Fruit fly (Drosophila melanogaster) whole organism, embryonic: Measurements from ENCODE around the gene CG1951.

Source experiments
- Antp ChIP-seq: fragments of 200-800 bp; sonication (Bioruptor generic); optimal IDR thresholded peaks from 3 replicates; lab custom pipeline; 2016; ENCODE audit warnings: missing biosample characterization, missing genetic modification characterization
- C15 ChIP-seq: fragments of 200-800 bp; sonication (Bioruptor generic); IDR thresholded peaks from 3 replicates; pipeline ENCODE4 v1.3.6; 2022; ENCODE audit warnings: missing biosample characterization, missing genetic modification characterization
- CG10431 ChIP-seq: fragments of 200-800 bp; sonication (Bioruptor generic); optimal IDR thresholded peaks from 3 replicates; lab custom pipeline; 2018; ENCODE audit warnings: missing biosample characterization, mild to moderate bottlenecking, missing genetic modification characterization
- CG11247 ChIP-seq: fragments of 200-800 bp; sonication (Bioruptor generic); IDR thresholded peaks from 2 replicates; pipeline ENCODE4 v1.3.6; 2022; ENCODE audit warnings: missing biosample characterization, missing genetic modification characterization
- CG12299 ChIP-seq: fragments of 200-800 bp; sonication (Bioruptor generic); optimal IDR thresholded peaks from 2 replicates; lab custom pipeline; 2018; ENCODE audit warnings: missing biosample characterization, mild to moderate bottlenecking, missing genetic modification characterization
- CG12769 ChIP-seq: fragments of 200-800 bp; sonication (Bioruptor generic); optimal IDR thresholded peaks from 2 replicates; lab custom pipeline; 2019; ENCODE audit warnings: missing biosample characterization, mild to moderate bottlenecking, missing genetic modification characterization, moderate library complexity
- CG14441 ChIP-seq: fragments of 200-800 bp; sonication (Bioruptor generic); IDR thresholded peaks from 2 replicates; pipeline ENCODE4 v1.3.6; 2022; ENCODE audit warnings: missing biosample characterization, missing genetic modification characterization
- CG15514 ChIP-seq: fragments of 200-800 bp; sonication (Bioruptor generic); optimal IDR thresholded peaks from 3 replicates; lab custom pipeline; 2017; ENCODE audit warnings: missing biosample characterization, missing genetic modification characterization, mild to moderate bottlenecking, moderate library complexity, missing genetic modification reagents
- CG17829 ChIP-seq: fragments of 200-800 bp; optimal IDR thresholded peaks from 2 replicates; lab custom pipeline; 2019; ENCODE audit warnings: missing biosample characterization, mild to moderate bottlenecking, missing genetic modification characterization, moderate library complexity
- CG31365 ChIP-seq: fragments of 200-800 bp; sonication (Bioruptor generic); optimal IDR thresholded peaks from 2 replicates; lab custom pipeline; 2018; ENCODE audit warnings: missing biosample characterization, mild to moderate bottlenecking, missing genetic modification characterization
- CG32532 ChIP-seq: fragments of 200-800 bp; sonication (Bioruptor generic); IDR thresholded peaks from 2 replicates; pipeline ENCODE4 v1.3.6; 2022; ENCODE audit warnings: missing biosample characterization, missing genetic modification characterization
- CG33557 ChIP-seq: fragments of 200-800 bp; sonication (Bioruptor generic); optimal IDR thresholded peaks from 2 replicates; lab custom pipeline; 2019; ENCODE audit warnings: missing biosample characterization, mild to moderate bottlenecking, missing genetic modification characterization, moderate library complexity
- CG34376 ChIP-seq: fragments of 200-800 bp; sonication (Bioruptor generic); optimal IDR thresholded peaks from 2 replicates; lab custom pipeline; 2018; ENCODE audit warnings: missing biosample characterization, mild to moderate bottlenecking, missing genetic modification characterization
- CG4820 ChIP-seq: fragments of 200-800 bp; sonication (Bioruptor generic); optimal IDR thresholded peaks from 3 replicates; lab custom pipeline; 2016; ENCODE audit warnings: missing biosample characterization, missing genetic modification characterization
- CG6272 ChIP-seq: fragments of 200-800 bp; sonication (Bioruptor generic); IDR thresholded peaks from 2 replicates; pipeline ENCODE4 v1.3.6; 2022; ENCODE audit warnings: missing biosample characterization, missing genetic modification characterization
- CG6765 ChIP-seq: fragments of 200-800 bp; sonication (Bioruptor generic); optimal IDR thresholded peaks from 3 replicates; lab custom pipeline; 2017; ENCODE audit warnings: missing biosample characterization, mild to moderate bottlenecking, missing genetic modification characterization
- CG7357 ChIP-seq: fragments of 200-800 bp; sonication (Bioruptor generic); IDR thresholded peaks from 3 replicates; pipeline ENCODE4 v1.3.6; 2022; ENCODE audit warnings: missing biosample characterization, missing genetic modification characterization
- CG7372 ChIP-seq: fragments of 200-800 bp; sonication (Bioruptor generic); IDR thresholded peaks from 2 replicates; pipeline ENCODE4 v1.3.6; 2022; ENCODE audit warnings: missing biosample characterization, missing genetic modification characterization
- CG7745 ChIP-seq: fragments of 200-800 bp; sonication (Bioruptor generic); optimal IDR thresholded peaks from 2 replicates; lab custom pipeline; 2018; ENCODE audit warnings: missing biosample characterization, mild to moderate bottlenecking, missing genetic modification characterization, moderate library complexity
- CG8290 ChIP-seq, 3 experiments: fragments of 200-800 bp; sonication (Bioruptor generic); optimal IDR thresholded peaks; 2 replicates each; lab custom pipeline; 2016 to 2019; ENCODE audit warnings: missing biosample characterization in 3 of 3, missing genetic modification characterization in 3 of 3, mild to moderate bottlenecking in 2 of 3, moderate library complexity in 1 of 3
- CG8388 ChIP-seq: fragments of 200-800 bp; sonication (Bioruptor generic); optimal IDR thresholded peaks from 2 replicates; lab custom pipeline; 2019; ENCODE audit warnings: missing biosample characterization, mild to moderate bottlenecking, missing genetic modification characterization, moderate library complexity
- CG9932 ChIP-seq: fragments of 200-800 bp; sonication (Bioruptor generic); IDR thresholded peaks from 2 replicates; pipeline ENCODE4 v1.3.6; 2022; ENCODE audit warnings: missing biosample characterization, missing genetic modification characterization
- CrebB ChIP-seq: fragments of 200-800 bp; sonication (Bioruptor generic); optimal IDR thresholded peaks from 3 replicates; lab custom pipeline; 2018; ENCODE audit warnings: missing biosample characterization, mild to moderate bottlenecking, missing genetic modification characterization
- Gug ChIP-seq: fragments of 200-800 bp; sonication (Bioruptor generic); IDR thresholded peaks from 4 replicates; pipeline ENCODE4 v1.3.6; 2022; ENCODE audit warnings: missing biosample characterization, missing genetic modification characterization
- H2.0 ChIP-seq: fragments of 200-800 bp; sonication (Bioruptor generic); IDR thresholded peaks from 2 replicates; pipeline ENCODE4 v1.3.6; 2022; ENCODE audit warnings: missing biosample characterization, missing genetic modification characterization
- HmgZ ChIP-seq: fragments of 200-800 bp; sonication (Bioruptor generic); optimal IDR thresholded peaks from 2 replicates; lab custom pipeline; 2018; ENCODE audit warnings: missing biosample characterization, mild to moderate bottlenecking, missing genetic modification characterization
- Hmr ChIP-seq: fragments of 200-800 bp; sonication (Bioruptor generic); optimal IDR thresholded peaks from 3 replicates; lab custom pipeline; 2017; ENCODE audit warnings: mild to moderate bottlenecking, missing biosample characterization, missing genetic modification reagents, missing genetic modification characterization
- Lhr ChIP-seq: fragments of 200-800 bp; sonication (Bioruptor generic); optimal IDR thresholded peaks from 3 replicates; lab custom pipeline; 2017; ENCODE audit warnings: mild to moderate bottlenecking, missing biosample characterization, missing genetic modification reagents, missing genetic modification characterization
- Myb ChIP-seq: fragments of 200-800 bp; sonication (Bioruptor generic); optimal IDR thresholded peaks from 2 replicates; lab custom pipeline; 2016; ENCODE audit warnings: missing biosample characterization, missing genetic modification characterization
- NfI ChIP-seq: fragments of 200-800 bp; sonication (Bioruptor generic); optimal IDR thresholded peaks from 3 replicates; lab custom pipeline; 2018; ENCODE audit warnings: missing biosample characterization, mild to moderate bottlenecking, missing genetic modification characterization, moderate library complexity
- Oli ChIP-seq: fragments of 200-800 bp; sonication (Bioruptor generic); optimal IDR thresholded peaks from 2 replicates; lab custom pipeline; 2018; ENCODE audit warnings: missing biosample characterization, mild to moderate bottlenecking, missing genetic modification characterization, moderate library complexity
- Six4 ChIP-seq: fragments of 200-800 bp; sonication (Bioruptor generic); optimal IDR thresholded peaks from 2 replicates; lab custom pipeline; 2016; ENCODE audit warnings: missing biosample characterization, missing genetic modification characterization
- TFAM ChIP-seq: fragments of 200-800 bp; sonication (Bioruptor generic); optimal IDR thresholded peaks from 2 replicates; lab custom pipeline; 2017; ENCODE audit warnings: missing biosample characterization, missing genetic modification characterization, inconsistent platforms
- abd-A ChIP-seq: fragments of 200-800 bp; sonication (Bioruptor generic); optimal IDR thresholded peaks from 3 replicates; lab custom pipeline; 2019; ENCODE audit warnings: missing biosample characterization, mild to moderate bottlenecking, missing genetic modification characterization, moderate library complexity
- ash1 ChIP-seq: fragments of 200-800 bp; sonication (Bioruptor generic); optimal IDR thresholded peaks from 2 replicates; lab custom pipeline; 2018; ENCODE audit warnings: missing biosample characterization, mild to moderate bottlenecking, missing genetic modification characterization
- chif ChIP-seq, 2 experiments: fragments of 200-800 bp; sonication (Bioruptor generic); optimal IDR thresholded peaks; 3 replicates each; lab custom pipeline; 2016; ENCODE audit warnings: missing biosample characterization in 2 of 2, missing genetic modification characterization in 2 of 2
- chm ChIP-seq: fragments of 200-800 bp; sonication (Bioruptor generic); IDR thresholded peaks from 2 replicates; pipeline ENCODE4 v1.3.6; 2022; ENCODE audit warnings: missing biosample characterization, missing genetic modification characterization
- croc ChIP-seq: fragments of 200-800 bp; sonication (Bioruptor generic); conservative IDR thresholded peaks from 3 replicates; pipeline ENCODE4 v1.3.6; 2022; ENCODE audit warnings: missing biosample characterization, missing genetic modification characterization
- gsb-n ChIP-seq: fragments of 200-800 bp; sonication (Bioruptor generic); optimal IDR thresholded peaks from 3 replicates; lab custom pipeline; 2018; ENCODE audit warnings: missing biosample characterization, mild to moderate bottlenecking, missing genetic modification characterization
- maf-S ChIP-seq: fragments of 200-800 bp; sonication (Bioruptor generic); optimal IDR thresholded peaks from 2 replicates; lab custom pipeline; 2016; ENCODE audit warnings: missing biosample characterization, missing genetic modification characterization
- ranshi ChIP-seq: fragments of 200-800 bp; sonication (Bioruptor generic); IDR thresholded peaks from 2 replicates; pipeline ENCODE4 v1.3.6; 2022; ENCODE audit warnings: missing biosample characterization, missing genetic modification characterization
- sisA ChIP-seq: fragments of 200-800 bp; sonication (Bioruptor generic); IDR thresholded peaks from 2 replicates; pipeline ENCODE4 v1.3.6; 2022; ENCODE audit warnings: missing biosample characterization, missing genetic modification characterization
- tap ChIP-seq: fragments of 200-800 bp; optimal IDR thresholded peaks from 3 replicates; lab custom pipeline; 2019; ENCODE audit warnings: missing biosample characterization, mild to moderate bottlenecking, missing genetic modification characterization, moderate library complexity
- trh ChIP-seq: fragments of 200-800 bp; sonication (Bioruptor generic); optimal IDR thresholded peaks from 2 replicates; lab custom pipeline; 2016; ENCODE audit warnings: missing biosample characterization, missing genetic modification characterization
- tx ChIP-seq: fragments of 200-800 bp; sonication (Bioruptor generic); optimal IDR thresholded peaks from 2 replicates; lab custom pipeline; 2016; ENCODE audit warnings: missing biosample characterization, missing genetic modification characterization
- vfl ChIP-seq: fragments of 200-800 bp; sonication (Bioruptor generic); optimal IDR thresholded peaks from 2 replicates; lab custom pipeline; 2016; ENCODE audit warnings: missing biosample characterization, missing genetic modification characterization
- wdn ChIP-seq: fragments of 200-800 bp; sonication (Bioruptor generic); IDR thresholded peaks from 2 replicates; pipeline ENCODE4 v1.3.6; 2022; ENCODE audit warnings: missing biosample characterization, missing genetic modification characterization
- zen ChIP-seq: fragments of 200-800 bp; sonication (Bioruptor generic); optimal IDR thresholded peaks from 3 replicates; lab custom pipeline; 2018; ENCODE audit warnings: missing biosample characterization, mild to moderate bottlenecking, missing genetic modification characterization, moderate library complexity

Gene CG1951

DNA sequence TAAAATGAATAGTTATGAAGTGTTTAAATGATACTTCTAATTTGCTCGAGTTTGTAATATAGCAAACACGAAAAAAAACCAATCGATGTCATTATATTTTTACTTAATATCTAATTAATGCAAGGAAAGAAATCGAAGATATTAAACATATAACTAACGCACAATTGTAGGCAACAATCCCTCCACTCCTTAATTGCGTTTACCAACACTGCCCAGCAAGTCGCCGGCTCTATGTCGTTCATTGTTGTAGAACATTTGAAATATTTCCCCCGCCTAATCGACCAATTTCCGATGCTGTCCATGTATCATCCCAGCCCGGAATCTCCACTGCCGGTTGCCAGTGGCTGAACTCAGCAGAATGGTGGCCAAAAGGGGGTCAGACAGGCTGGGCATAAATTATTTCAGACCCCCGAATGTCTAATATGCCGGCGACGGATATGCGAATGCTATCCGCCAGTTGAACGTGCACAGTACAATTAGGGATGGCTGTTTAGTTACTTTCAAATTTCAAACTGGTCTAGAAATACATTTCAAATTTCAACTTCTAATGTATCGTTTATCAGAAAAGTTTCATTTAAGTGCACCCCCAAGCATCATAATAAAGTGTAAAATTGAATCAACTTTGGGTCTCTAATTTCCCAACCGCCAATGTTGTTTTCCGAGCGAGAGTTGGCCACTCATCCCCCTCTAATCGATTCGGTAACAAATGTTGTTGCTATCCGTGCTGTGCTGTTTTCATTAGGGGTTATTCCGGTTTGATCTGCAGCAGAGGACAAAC is 41.6 kb downstream of the CG1951 start (continued):
- 0 out of 2 replicates have a peak, but pooled peaks have one; percentile 11 for TF ChIP-seq CG7372
- TF ChIP-seq Myb (GFP tag; lab: Kevin White, UChicago) = peak; percentile 29
- no peak for TF ChIP-seq chif (GFP tag; optimal IDR thresholded peaks at IDR 0.05; lab: Kevin White, UChicago)
- TF ChIP-seq CG11247 = no peak
- peak; percentile 48 for TF ChIP-seq tap (tag; lab: Kevin White, UChicago)
- TF ChIP-seq tx (GFP tag; lab: Kevin White, UChicago) = peak; percentile 29
- TF ChIP-seq trh = no peak
- TF ChIP-seq NfI = peak; percentile 57
- TF ChIP-seq CG9932 (GFP tag; lab: Robert Waterston, UW) = 0 out of 2 replicates have a peak, but pooled peaks have one; percentile 18
- peak; percentile 10 for TF ChIP-seq HmgZ (tag; lab: Kevin White, UChicago)
- no peak for TF ChIP-seq abd-A (tag; lab: Kevin White, UChicago)
- no peak for TF ChIP-seq Six4 (GFP tag; lab: Kevin White, UChicago)
- 0 out of 2 replicates have a peak, but pooled peaks have one; percentile 17 for TF ChIP-seq CG6272 (GFP tag; lab: Robert Waterston, UW)
- TF ChIP-seq CG14441 (GFP tag; lab: Robert Waterston, UW) = peak; percentile 42
- 0 out of 2 replicates have a peak, but pooled peaks have one; percentile 26 for TF ChIP-seq sisA
- TF ChIP-seq CG12769 = peak; percentile 80
- TF ChIP-seq ash1 (GFP tag; lab: Kevin White, UChicago) = no peak
- TF ChIP-seq TFAM (GFP tag; lab: Kevin White, UChicago) = no peak
- peak; percentile 23 for TF ChIP-seq CG34376 (GFP tag; lab: Kevin White, UChicago)
- no peak for TF ChIP-seq Lhr (GFP tag; lab: Kevin White, UChicago)
- no peak for TF ChIP-seq gsb-n (tag; lab: Kevin White, UChicago)
- TF ChIP-seq zen (tag; lab: Kevin White, UChicago) = no peak
- peak; percentile 29; the same call in 1 of the 3 replicates for TF ChIP-seq CG7357 (GFP tag; lab: Robert Waterston, UW)
- TF ChIP-seq CG32532 (GFP tag; lab: Robert Waterston, UW) = peak; percentile 65; the same call in 1 of the 2 replicates
- peak; percentile 49 for TF ChIP-seq Oli
- TF ChIP-seq Antp (GFP tag; lab: Kevin White, UChicago) = peak; percentile 19
- no peak for TF ChIP-seq CG33557 (GFP tag; lab: Kevin White, UChicago)
- TF ChIP-seq maf-S (GFP tag; lab: Kevin White, UChicago) = peak; percentile 30
- no peak for TF ChIP-seq C15 (GFP tag; lab: Robert Waterston, UW)
- TF ChIP-seq CG15514 (GFP tag; lab: Kevin White, UChicago) = peak; percentile 19
- TF ChIP-seq CG31365 (tag; lab: Kevin White, UChicago) = peak; percentile 18
- peak; percentile 13 for TF ChIP-seq CG8388 (GFP tag; lab: Kevin White, UChicago)
- peak; percentile 22 for TF ChIP-seq CG17829
- TF ChIP-seq vfl = no peak
- peak; percentile 45 for TF ChIP-seq CrebB (tag; lab: Kevin White, UChicago)
- TF ChIP-seq CG12299 (tag; lab: Kevin White, UChicago) = peak; percentile 16
- no peak for TF ChIP-seq CG8290 (GFP tag; optimal IDR thresholded peaks at IDR 0.05; lab: Kevin White, UChicago)
- peak in 1 of 2 experiments; percentile 75 for TF ChIP-seq CG8290 (tag; optimal IDR thresholded peaks at IDR 0.05; lab: Kevin White, UChicago)
- TF ChIP-seq Gug = peak; percentile 7; the same call in 2 of the 4 replicates
- no peak for TF ChIP-seq CG4820 (GFP tag; lab: Kevin White, UChicago)
- no peak for TF ChIP-seq wdn
- TF ChIP-seq ranshi (GFP tag; lab: Robert Waterston, UW) = 0 out of 2 replicates have a peak, but pooled peaks have one; percentile 7
- TF ChIP-seq croc (GFP tag; lab: Robert Waterston, UW) = no peak
- no peak for TF ChIP-seq CG7745 (tag; lab: Kevin White, UChicago)
- peak; percentile 50; the same call in 1 of the 2 replicates for TF ChIP-seq H2.0 (GFP tag; lab: Robert Waterston, UW)
- TF ChIP-seq chm (GFP tag; lab: Robert Waterston, UW) = no peak; the same call in 1 of the 2 replicates
- TF ChIP-seq CG6765 (GFP tag; lab: Kevin White, UChicago) = no peak
- peak; percentile 66 for TF ChIP-seq Hmr (GFP tag; lab: Kevin White, UChicago)
- no peak for TF ChIP-seq CG10431
